Fruit fly (Drosophila melanogaster) whole organism, embryonic: ENCODE results near the gene Mtl.

ENCODE experiments used
- CG10565 ChIP-seq: fragments of 200-800 bp; sonication (Bioruptor generic); optimal IDR thresholded peaks from 3 replicates; lab custom pipeline; 2016; ENCODE audit warnings: missing biosample characterization, mild to moderate bottlenecking, missing genetic modification characterization
- CG12071 ChIP-seq: fragments of 200-800 bp; sonication (Bioruptor generic); optimal IDR thresholded peaks from 3 replicates; lab custom pipeline; 2018; ENCODE audit warnings: missing biosample characterization, mild to moderate bottlenecking, missing genetic modification characterization
- CG1233 ChIP-seq: fragments of 200-800 bp; sonication (Bioruptor generic); optimal IDR thresholded peaks from 4 replicates; lab custom pipeline; 2018; ENCODE audit warnings: missing biosample characterization, mild to moderate bottlenecking, missing genetic modification characterization
- CG12744 ChIP-seq: fragments of 200-800 bp; sonication (Bioruptor generic); optimal IDR thresholded peaks from 2 replicates; lab custom pipeline; 2016; ENCODE audit warnings: missing biosample characterization, missing genetic modification characterization
- CG13296 ChIP-seq: fragments of 200-800 bp; sonication (Bioruptor generic); optimal IDR thresholded peaks from 3 replicates; lab custom pipeline; 2018; ENCODE audit warnings: missing biosample characterization, mild to moderate bottlenecking, missing genetic modification characterization
- CG14014 ChIP-seq: fragments of 200-800 bp; sonication (Bioruptor generic); IDR thresholded peaks from 2 replicates; pipeline ENCODE4 v1.3.6; 2022; ENCODE audit warnings: missing biosample characterization, missing genetic modification characterization
- CG15269 ChIP-seq: fragments of 200-800 bp; sonication (Bioruptor generic); optimal IDR thresholded peaks from 2 replicates; lab custom pipeline; 2018; ENCODE audit warnings: missing biosample characterization, mild to moderate bottlenecking, missing genetic modification characterization, moderate library complexity
- CG15696 ChIP-seq: fragments of 200-800 bp; sonication (Bioruptor generic); optimal IDR thresholded peaks from 2 replicates; lab custom pipeline; 2019; ENCODE audit warnings: missing biosample characterization, mild to moderate bottlenecking, missing genetic modification characterization, moderate library complexity
- CG17359 ChIP-seq: fragments of 200-800 bp; sonication (Bioruptor generic); optimal IDR thresholded peaks from 3 replicates; lab custom pipeline; 2018; ENCODE audit warnings: missing biosample characterization, mild to moderate bottlenecking, missing genetic modification characterization, moderate library complexity
- CG17912 ChIP-seq: fragments of 200-800 bp; sonication (Bioruptor generic); optimal IDR thresholded peaks from 2 replicates; lab custom pipeline; 2018; ENCODE audit warnings: missing biosample characterization, mild to moderate bottlenecking, missing genetic modification characterization
- CG18262 ChIP-seq: fragments of 200-800 bp; optimal IDR thresholded peaks from 3 replicates; lab custom pipeline; 2019; ENCODE audit warnings: missing biosample characterization, mild to moderate bottlenecking, missing genetic modification characterization, moderate library complexity
- CG18599 ChIP-seq: fragments of 200-800 bp; sonication (Bioruptor generic); optimal IDR thresholded peaks from 3 replicates; lab custom pipeline; 2017; ENCODE audit warnings: missing biosample characterization, missing genetic modification characterization, mild to moderate bottlenecking, moderate library complexity, missing genetic modification reagents
- CG2120 ChIP-seq: fragments of 200-800 bp; sonication (Bioruptor generic); optimal IDR thresholded peaks from 3 replicates; lab custom pipeline; 2016; ENCODE audit warnings: missing biosample characterization, missing genetic modification characterization
- CG3065 ChIP-seq: fragments of 200-800 bp; sonication (Bioruptor generic); optimal IDR thresholded peaks from 2 replicates; lab custom pipeline; 2016; ENCODE audit warnings: missing biosample characterization, missing genetic modification characterization
- CG3847 ChIP-seq: fragments of 200-800 bp; sonication (Bioruptor generic); IDR thresholded peaks from 2 replicates; pipeline ENCODE4 v1.3.6; 2022; ENCODE audit warnings: missing biosample characterization, missing genetic modification characterization
- CG4854 ChIP-seq: fragments of 200-800 bp; sonication (Bioruptor generic); optimal IDR thresholded peaks from 2 replicates; lab custom pipeline; 2016; ENCODE audit warnings: missing biosample characterization, missing genetic modification characterization, inconsistent platforms
- CG5953 ChIP-seq: fragments of 200-800 bp; sonication (Bioruptor generic); IDR thresholded peaks from 2 replicates; pipeline ENCODE4 v1.3.6; 2022; ENCODE audit warnings: missing biosample characterization, missing genetic modification characterization
- CG6175 ChIP-seq: fragments of 200-800 bp; sonication (Bioruptor generic); IDR thresholded peaks from 3 replicates; pipeline ENCODE4 v1.3.6; 2022; ENCODE audit warnings: missing biosample characterization, missing genetic modification characterization
- CG6689 ChIP-seq: fragments of 200-800 bp; sonication (Bioruptor generic); IDR thresholded peaks from 2 replicates; pipeline ENCODE4 v1.3.6; 2022; ENCODE audit warnings: missing biosample characterization, missing genetic modification characterization
- CG7357 ChIP-seq: fragments of 200-800 bp; sonication (Bioruptor generic); IDR thresholded peaks from 3 replicates; pipeline ENCODE4 v1.3.6; 2022; ENCODE audit warnings: missing biosample characterization, missing genetic modification characterization
- CG8478 ChIP-seq: fragments of >200 bp; optimal IDR thresholded peaks from 2 replicates; lab custom pipeline; 2018
- Chrac-16 ChIP-seq: fragments of 200-800 bp; sonication (Bioruptor generic); optimal IDR thresholded peaks from 3 replicates; lab custom pipeline; 2016; ENCODE audit warnings: missing biosample characterization, missing genetic modification characterization
- HHEX ChIP-seq: fragments of 200-800 bp; sonication (Bioruptor generic); optimal IDR thresholded peaks from 3 replicates; lab custom pipeline; 2017; ENCODE audit warnings: missing biosample characterization, mild to moderate bottlenecking, missing genetic modification characterization, missing genetic modification reagents
- Hr51 ChIP-seq, 2 experiments: fragments of 200-800 bp; sonication (Bioruptor generic); optimal IDR thresholded peaks; 2 replicates in 1 of 2; 3 replicates in 1 of 2; lab custom pipeline; 2016 to 2018; ENCODE audit warnings: missing biosample characterization in 2 of 2, missing genetic modification characterization in 2 of 2, mild to moderate bottlenecking in 1 of 2, moderate library complexity in 1 of 2
- Med ChIP-seq: fragments of 200-800 bp; sonication (Bioruptor generic); peaks from one replicate; lab custom pipeline; 2016; ENCODE audit warnings: missing biosample characterization, missing genetic modification characterization, mild to moderate bottlenecking, inconsistent platforms, moderate library complexity
- Opbp ChIP-seq: fragments of 200-800 bp; sonication (Bioruptor generic); IDR thresholded peaks from 3 replicates; pipeline ENCODE4 v1.3.6; 2022; ENCODE audit warnings: missing biosample characterization, missing genetic modification characterization; ENCODE audit not compliant: partially characterized antibody
- Scr ChIP-seq: fragments of 200-800 bp; sonication (Bioruptor generic); IDR thresholded peaks from 2 replicates; pipeline ENCODE4 v1.3.6; 2022; ENCODE audit warnings: missing biosample characterization, missing genetic modification characterization; ENCODE audit not compliant: partially characterized antibody
- Side ChIP-seq: fragments of 200-800 bp; sonication (Bioruptor generic); optimal IDR thresholded peaks from 2 replicates; lab custom pipeline; 2016; ENCODE audit warnings: missing biosample characterization, missing genetic modification characterization
- Sox102F ChIP-seq: fragments of 200-800 bp; sonication (Bioruptor generic); optimal IDR thresholded peaks from 2 replicates; lab custom pipeline; 2018; ENCODE audit warnings: missing biosample characterization, mild to moderate bottlenecking, missing genetic modification characterization, moderate library complexity
- Usf ChIP-seq: fragments of 200-800 bp; sonication (Bioruptor generic); optimal IDR thresholded peaks from 2 replicates; lab custom pipeline; 2017; ENCODE audit warnings: missing genotype, missing biosample characterization, missing genetic modification characterization
- caup ChIP-seq: fragments of 200-800 bp; sonication (Bioruptor generic); optimal IDR thresholded peaks from 3 replicates; lab custom pipeline; 2017; ENCODE audit warnings: missing biosample characterization, mild to moderate bottlenecking, missing genetic modification characterization, moderate library complexity; ENCODE audit not compliant: severe bottlenecking
- disco-r ChIP-seq: fragments of 200-800 bp; sonication (Bioruptor generic); optimal IDR thresholded peaks from 2 replicates; lab custom pipeline; 2016; ENCODE audit warnings: missing biosample characterization, missing genetic modification characterization
- gem ChIP-seq: fragments of 200-800 bp; sonication (Bioruptor generic); optimal IDR thresholded peaks from 2 replicates; lab custom pipeline; 2019; ENCODE audit warnings: missing biosample characterization, mild to moderate bottlenecking, missing genetic modification characterization, moderate library complexity
- gt ChIP-seq: fragments of 200-800 bp; sonication (Bioruptor generic); IDR thresholded peaks from 2 replicates; pipeline ENCODE4 v1.3.6; 2022; ENCODE audit warnings: missing biosample characterization, missing genetic modification characterization
- ken ChIP-seq: fragments of 200-800 bp; sonication (Bioruptor generic); IDR thresholded peaks from 3 replicates; pipeline ENCODE4 v1.3.6; 2022; ENCODE audit warnings: missing biosample characterization, missing genetic modification characterization
- mam ChIP-seq: fragments of 200-800 bp; sonication (Bioruptor generic); optimal IDR thresholded peaks from 3 replicates; lab custom pipeline; 2016; ENCODE audit warnings: missing biosample characterization, missing genetic modification characterization
- nom ChIP-seq: fragments of 200-800 bp; sonication (Bioruptor generic); optimal IDR thresholded peaks from 2 replicates; lab custom pipeline; 2017; ENCODE audit warnings: missing biosample characterization, missing genetic modification characterization, mild to moderate bottlenecking, moderate library complexity, missing genetic modification reagents
- p53 ChIP-seq: fragments of 200-800 bp; sonication (Bioruptor generic); optimal IDR thresholded peaks from 2 replicates; lab custom pipeline; 2016; ENCODE audit warnings: missing biosample characterization, missing genetic modification characterization
- row ChIP-seq: fragments of 200-800 bp; sonication (Bioruptor generic); IDR thresholded peaks from 3 replicates; pipeline ENCODE4 v1.3.6; 2022; ENCODE audit warnings: missing biosample characterization, missing genetic modification characterization
- sens ChIP-seq: fragments of 200-800 bp; sonication (Bioruptor generic); peaks from one replicate; lab custom pipeline; 2016; ENCODE audit warnings: missing biosample characterization, missing genetic modification characterization
- shn ChIP-seq: fragments of 200-800 bp; sonication (Bioruptor generic); optimal IDR thresholded peaks from 3 replicates; lab custom pipeline; 2016; ENCODE audit warnings: missing biosample characterization, missing genetic modification characterization
- stc ChIP-seq: fragments of 200-800 bp; sonication (Bioruptor generic); IDR thresholded peaks from 2 replicates; pipeline ENCODE4 v1.3.6; 2022; ENCODE audit warnings: missing biosample characterization, missing genetic modification characterization
- stwl ChIP-seq: fragments of 200-800 bp; sonication (Bioruptor generic); optimal IDR thresholded peaks from 3 replicates; lab custom pipeline; 2018; ENCODE audit warnings: missing biosample characterization, mild to moderate bottlenecking, missing genetic modification characterization, moderate library complexity
- zf30C ChIP-seq: fragments of 200-800 bp; sonication (Bioruptor generic); optimal IDR thresholded peaks from 3 replicates; lab custom pipeline; 2018; ENCODE audit warnings: missing biosample characterization, mild to moderate bottlenecking, missing genetic modification characterization

Gene Mtl

DNA sequence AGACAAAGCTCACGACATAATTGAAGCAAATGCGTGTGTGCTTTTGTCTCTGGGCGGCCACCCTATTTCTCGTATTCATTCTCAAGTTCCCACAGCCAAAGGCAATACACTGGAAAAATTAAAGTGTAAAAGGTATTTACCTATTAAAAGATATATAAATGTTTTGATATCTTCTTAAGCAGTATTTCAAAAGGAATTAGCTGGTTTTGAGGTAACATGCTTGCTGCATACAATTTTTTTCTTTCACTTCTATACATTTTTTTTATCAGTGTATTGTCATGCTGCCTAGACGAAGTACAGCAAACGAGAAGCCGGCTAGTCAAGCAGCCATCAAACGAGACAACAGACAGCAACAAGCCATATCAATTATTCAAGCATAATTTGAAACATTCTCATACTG lies 22.4 kb upstream of the Mtl start (continued):
- peak in 1 of 2 experiments; percentile 32 for TF ChIP-seq Hr51 (GFP tag; optimal IDR thresholded peaks at IDR 0.05; lab: Kevin White, UChicago)
- TF ChIP-seq p53 (GFP tag; lab: Kevin White, UChicago) = no peak
- no peak for TF ChIP-seq disco-r
- peak; percentile 19 for TF ChIP-seq CG15269 (tag; lab: Kevin White, UChicago)
- TF ChIP-seq Chrac-16 = no peak
- TF ChIP-seq CG17359 (tag; lab: Kevin White, UChicago) = peak; percentile 51
- TF ChIP-seq Opbp (GFP tag; lab: Robert Waterston, UW) = no peak
- TF ChIP-seq sens (GFP tag; lab: Kevin White, UChicago) = peak; percentile 63
- peak; percentile 25 for TF ChIP-seq CG13296 (GFP tag; lab: Kevin White, UChicago)
- TF ChIP-seq CG17912 (GFP tag; lab: Kevin White, UChicago) = no peak
- TF ChIP-seq CG12071 (GFP tag; lab: Kevin White, UChicago) = peak; percentile 13
- peak; percentile 8 for TF ChIP-seq CG18262 (tag; lab: Kevin White, UChicago)
- no peak for TF ChIP-seq CG8478 (lab: Kevin White, UChicago)
- no peak; the same call in 1 of the 2 replicates for TF ChIP-seq CG5953
- TF ChIP-seq CG2120 (GFP tag; lab: Kevin White, UChicago) = peak; percentile 32
- TF ChIP-seq shn (GFP tag; lab: Kevin White, UChicago) = no peak
- no peak for TF ChIP-seq gt (GFP tag; lab: Robert Waterston, UW)
- TF ChIP-seq CG4854 (GFP tag; lab: Kevin White, UChicago) = no peak
- TF ChIP-seq CG7357 (GFP tag; lab: Robert Waterston, UW) = no peak
- no peak for TF ChIP-seq stc (GFP tag; lab: Robert Waterston, UW)
- no peak for TF ChIP-seq CG3065 (GFP tag; lab: Kevin White, UChicago)
- TF ChIP-seq Usf = no peak
- TF ChIP-seq CG18599 (GFP tag; lab: Kevin White, UChicago) = peak; percentile 76
- peak; percentile 16 for TF ChIP-seq gem (tag; lab: Kevin White, UChicago)
- 0 out of 2 replicates have a peak, but pooled peaks have one; percentile 6 for TF ChIP-seq CG3847 (GFP tag; lab: Robert Waterston, UW)
- TF ChIP-seq Side (GFP tag; lab: Kevin White, UChicago) = no peak
- TF ChIP-seq CG15696 (tag; lab: Kevin White, UChicago) = no peak
- peak; percentile 11 for TF ChIP-seq Sox102F
- TF ChIP-seq CG12744 (GFP tag; lab: Kevin White, UChicago) = no peak
- TF ChIP-seq mam (GFP tag; lab: Kevin White, UChicago) = no peak
- TF ChIP-seq zf30C = no peak
- no peak for TF ChIP-seq nom (GFP tag; lab: Kevin White, UChicago)
- TF ChIP-seq CG10565 (GFP tag; lab: Kevin White, UChicago) = no peak
- TF ChIP-seq CG6689 (GFP tag; lab: Robert Waterston, UW) = no peak
- 0 out of 2 replicates have a peak, but pooled peaks have one; percentile 31 for TF ChIP-seq CG14014 (GFP tag; lab: Robert Waterston, UW)
- TF ChIP-seq Med (GFP tag; lab: Kevin White, UChicago) = peak; percentile 83
- TF ChIP-seq Scr (GFP tag; lab: Robert Waterston, UW) = no peak
- peak; percentile 4 for TF ChIP-seq caup (GFP tag; lab: Kevin White, UChicago)
- peak; percentile 45; the same call in 1 of the 3 replicates for TF ChIP-seq row (GFP tag; lab: Robert Waterston, UW)
- TF ChIP-seq CG6175 (GFP tag; lab: Robert Waterston, UW) = no peak
- TF ChIP-seq CG1233 (GFP tag; lab: Kevin White, UChicago) = no peak
- TF ChIP-seq ken (GFP tag; lab: Robert Waterston, UW) = no peak
- TF ChIP-seq stwl (tag; lab: Kevin White, UChicago) = no peak
- TF ChIP-seq HHEX (GFP tag; lab: Kevin White, UChicago) = no peak
